Worm (Caenorhabditis elegans) whole organism, young adult: Measurements from ENCODE around the gene glb-2.

Experiments used
- B0035.1 ChIP-seq: sonication (generic microtip); optimal IDR thresholded peaks from 2 replicates; lab custom pipeline; 2016; ENCODE audit warnings: missing genetic modification characterization, mild to moderate bottlenecking, missing compliant biosample characterization, missing genotype, missing genetic modification reagents
- B0261.1 ChIP-seq: sonication (generic microtip); optimal IDR thresholded peaks from 2 replicates; lab custom pipeline; 2016; ENCODE audit warnings: mild to moderate bottlenecking, missing genetic modification characterization, moderate library complexity, missing compliant biosample characterization
- F23B12.7 ChIP-seq: sonication (generic microtip); optimal IDR thresholded peaks from 2 replicates; lab custom pipeline; 2017; ENCODE audit warnings: missing genetic modification characterization, mild to moderate bottlenecking, missing compliant biosample characterization, antibody characterized with exemption, moderate library complexity; ENCODE audit not compliant: insufficient read depth
- F49E8.2 ChIP-seq: sonication (generic microtip); optimal IDR thresholded peaks from 3 replicates; lab custom pipeline; 2017; ENCODE audit warnings: missing genetic modification characterization, mild to moderate bottlenecking, missing compliant biosample characterization, antibody characterized with exemption, moderate library complexity; ENCODE audit not compliant: insufficient read depth
- F57A8.1 ChIP-seq: fragments of 200-800 bp; sonication (Bioruptor generic); optimal IDR thresholded peaks from 2 replicates; lab custom pipeline; 2018; ENCODE audit warnings: mild to moderate bottlenecking, missing genetic modification characterization, moderate library complexity, missing compliant biosample characterization
- F57C9.4 ChIP-seq: sonication (generic microtip); optimal IDR thresholded peaks from 2 replicates; lab custom pipeline; 2017; ENCODE audit warnings: mild to moderate bottlenecking, missing genetic modification characterization, missing compliant biosample characterization
- K12H6.12 ChIP-seq: fragments of 200-800 bp; sonication (Bioruptor generic); optimal IDR thresholded peaks from 2 replicates; lab custom pipeline; 2018; ENCODE audit warnings: mild to moderate bottlenecking, missing genetic modification characterization, missing compliant biosample characterization
- Y53F4B.3 ChIP-seq: fragments of 200-800 bp; sonication (Bioruptor generic); IDR thresholded peaks from 2 replicates; pipeline ENCODE4 v1.3.6; 2022; ENCODE audit warnings: missing genetic modification reagents, missing genetic modification characterization, missing compliant biosample characterization
- Y56A3A.18 ChIP-seq: fragments of 200-800 bp; sonication (Bioruptor generic); IDR thresholded peaks from 2 replicates; pipeline ENCODE4 v1.3.6; 2022; ENCODE audit warnings: missing genetic modification reagents, missing genetic modification characterization, missing compliant biosample characterization
- Y67H2A.10 ChIP-seq: fragments of 200-800 bp; sonication (Bioruptor generic); conservative IDR thresholded peaks from 2 replicates; pipeline ENCODE4 v1.3.6; 2022; ENCODE audit warnings: missing genetic modification reagents, missing genetic modification characterization, missing compliant biosample characterization
- Y95B8A.8 ChIP-seq: fragments of 200-800 bp; sonication (Bioruptor generic); IDR thresholded peaks from 2 replicates; pipeline ENCODE4 v1.3.6; 2022; ENCODE audit warnings: missing genetic modification reagents, missing genetic modification characterization, missing compliant biosample characterization
- attf-3 ChIP-seq: fragments of 200-800 bp; sonication (Bioruptor generic); conservative IDR thresholded peaks from 2 replicates; pipeline ENCODE4 v1.3.6; 2022; ENCODE audit warnings: missing genetic modification reagents, missing genetic modification characterization, missing compliant biosample characterization
- attf-5 ChIP-seq: fragments of 200-800 bp; sonication (Bioruptor generic); optimal IDR thresholded peaks from 2 replicates; lab custom pipeline; 2018; ENCODE audit warnings: mild to moderate bottlenecking, missing genetic modification characterization, missing compliant biosample characterization
- ccch-3 ChIP-seq: fragments of 200-800 bp; sonication (Bioruptor generic); optimal IDR thresholded peaks from 2 replicates; lab custom pipeline; 2018; ENCODE audit warnings: mild to moderate bottlenecking, missing genetic modification characterization, missing compliant biosample characterization
- cebp-1 ChIP-seq, 2 experiments: fragments of 200-800 bp in 1 of 2; sonication (Bioruptor generic) in 1 of 2; sonication (generic microtip) in 1 of 2; IDR thresholded peaks in 1 of 2; optimal IDR thresholded peaks in 1 of 2; 2 replicates each; pipeline versions ENCODE4 v1.3.6 to Lab custom; 2017 to 2022; ENCODE audit warnings: missing compliant biosample characterization in 2 of 2, missing genetic modification characterization in 2 of 2, mild to moderate bottlenecking in 1 of 2, missing genetic modification reagents in 1 of 2, moderate library complexity in 1 of 2
- ceh-100 ChIP-seq: fragments of 200-800 bp; sonication (Bioruptor generic); IDR thresholded peaks from 2 replicates; pipeline ENCODE4 v1.3.6; 2022; ENCODE audit warnings: missing genetic modification reagents, missing genetic modification characterization, missing compliant biosample characterization
- ceh-27 ChIP-seq: fragments of 200-800 bp; sonication (Bioruptor generic); optimal IDR thresholded peaks from 2 replicates; lab custom pipeline; 2018; ENCODE audit warnings: mild to moderate bottlenecking, missing genetic modification characterization, moderate library complexity, missing compliant biosample characterization
- dox-1 ChIP-seq: fragments of 200-800 bp; sonication (Bioruptor generic); IDR thresholded peaks from 2 replicates; pipeline ENCODE4 v1.3.6; 2022; ENCODE audit warnings: missing genetic modification reagents, missing genetic modification characterization, missing compliant biosample characterization
- dpff-1 ChIP-seq: sonication (generic microtip); optimal IDR thresholded peaks from 2 replicates; lab custom pipeline; 2017; ENCODE audit warnings: mild to moderate bottlenecking, missing genetic modification characterization, missing compliant biosample characterization
- dpl-1 ChIP-seq: fragments of 150-350 bp; optimal IDR thresholded peaks from 2 replicates; lab custom pipeline; 2014; ENCODE audit warnings: missing biosample characterization, missing genetic modification reagents, missing genetic modification characterization
- efl-1 ChIP-seq: fragments of 150-350 bp; optimal IDR thresholded peaks from 2 replicates; lab custom pipeline; 2014; ENCODE audit warnings: missing biosample characterization, missing genetic modification reagents, missing genetic modification characterization
- egl-44 ChIP-seq: fragments of 200-800 bp; sonication (Bioruptor generic); IDR thresholded peaks from 2 replicates; pipeline ENCODE4 v1.3.6; 2022; ENCODE audit warnings: missing genetic modification reagents, missing genetic modification characterization, missing compliant biosample characterization
- gei-17 ChIP-seq: fragments of 200-800 bp; sonication (Bioruptor generic); optimal IDR thresholded peaks from 2 replicates; lab custom pipeline; 2018; ENCODE audit warnings: mild to moderate bottlenecking, missing genetic modification characterization, missing compliant biosample characterization
- let-526 ChIP-seq: fragments of 200-800 bp; sonication (Bioruptor generic); IDR thresholded peaks from 2 replicates; pipeline ENCODE4 v1.3.6; 2022; ENCODE audit warnings: missing genetic modification reagents, missing genetic modification characterization, missing compliant biosample characterization
- lin-40 ChIP-seq: sonication (generic microtip); optimal IDR thresholded peaks from 2 replicates; lab custom pipeline; 2016; ENCODE audit warnings: missing genetic modification characterization, mild to moderate bottlenecking, missing compliant biosample characterization, missing genotype, missing genetic modification reagents
- lin-54 ChIP-seq: fragments of 200-800 bp; sonication (Bioruptor generic); optimal IDR thresholded peaks from 2 replicates; lab custom pipeline; 2018; ENCODE audit warnings: mild to moderate bottlenecking, missing genetic modification characterization, missing compliant biosample characterization
- lsy-27 ChIP-seq: sonication (generic microtip); optimal IDR thresholded peaks from 2 replicates; lab custom pipeline; 2017; ENCODE audit warnings: missing genetic modification characterization, mild to moderate bottlenecking, missing compliant biosample characterization, antibody characterized with exemption, missing genotype, borderline replicate concordance; ENCODE audit not compliant: insufficient read depth
- madf-10 ChIP-seq: sonication (generic microtip); optimal IDR thresholded peaks from 2 replicates; lab custom pipeline; 2016; ENCODE audit warnings: mild to moderate bottlenecking, missing genetic modification characterization, missing compliant biosample characterization
- madf-6 ChIP-seq: fragments of 200-800 bp; sonication (Bioruptor generic); IDR thresholded peaks from 2 replicates; pipeline ENCODE4 v1.3.6; 2022; ENCODE audit warnings: missing genetic modification reagents, missing genetic modification characterization, missing compliant biosample characterization
- madf-8 ChIP-seq: fragments of 200-800 bp; sonication (Bioruptor generic); conservative IDR thresholded peaks from 2 replicates; pipeline ENCODE4 v1.3.6; 2022; ENCODE audit warnings: missing genetic modification reagents, missing genetic modification characterization, missing compliant biosample characterization
- mcd-1 ChIP-seq: fragments of 200-800 bp; sonication (Bioruptor generic); IDR thresholded peaks from 2 replicates; pipeline ENCODE4 v1.3.6; 2022; ENCODE audit warnings: missing genetic modification reagents, missing genetic modification characterization, missing compliant biosample characterization
- nfya-1 ChIP-seq: sonication (generic microtip); optimal IDR thresholded peaks from 2 replicates; lab custom pipeline; 2017; ENCODE audit warnings: antibody characterized with exemption, missing compliant biosample characterization, missing genetic modification characterization, borderline replicate concordance; ENCODE audit not compliant: insufficient read depth
- nhr-120 ChIP-seq: fragments of 200-800 bp; sonication (Bioruptor generic); IDR thresholded peaks from 2 replicates; pipeline ENCODE4 v1.3.6; 2022; ENCODE audit warnings: missing genetic modification characterization, missing compliant biosample characterization
- nhr-179 ChIP-seq: sonication (generic microtip); optimal IDR thresholded peaks from 2 replicates; lab custom pipeline; 2016; ENCODE audit warnings: mild to moderate bottlenecking, missing genetic modification characterization, missing compliant biosample characterization
- nhr-80 ChIP-seq: sonication (generic microtip); optimal IDR thresholded peaks from 2 replicates; lab custom pipeline; 2016; ENCODE audit warnings: missing genetic modification characterization, missing compliant biosample characterization
- nhr-90 ChIP-seq: sonication (generic microtip); optimal IDR thresholded peaks from 2 replicates; lab custom pipeline; 2016; ENCODE audit warnings: missing genotype, mild to moderate bottlenecking, missing genetic modification characterization, missing compliant biosample characterization
- rec-8 ChIP-seq, 2 experiments: sonication (generic microtip); optimal IDR thresholded peaks; 2 replicates each; lab custom pipeline; 2016; ENCODE audit warnings: mild to moderate bottlenecking in 2 of 2, missing genetic modification characterization in 2 of 2, missing genetic modification reagents in 2 of 2, missing genotype in 2 of 2, missing biosample characterization in 1 of 2, missing compliant biosample characterization in 1 of 2, moderate library complexity in 1 of 2
- snpc-3.4 ChIP-seq: sonication (generic microtip); optimal IDR thresholded peaks from 2 replicates; lab custom pipeline; 2017; ENCODE audit warnings: missing genetic modification characterization, mild to moderate bottlenecking, missing compliant biosample characterization, antibody characterized with exemption, moderate library complexity, missing genotype, missing genetic modification reagents
- tbp1 ChIP-seq: fragments of 200-800 bp; sonication (Bioruptor generic); optimal IDR thresholded peaks from 2 replicates; lab custom pipeline; 2018; ENCODE audit warnings: mild to moderate bottlenecking, missing genetic modification characterization, missing compliant biosample characterization
- tlf-1 ChIP-seq: fragments of 200-800 bp; sonication (Bioruptor generic); optimal IDR thresholded peaks from 2 replicates; lab custom pipeline; 2018; ENCODE audit warnings: mild to moderate bottlenecking, missing genetic modification characterization, missing compliant biosample characterization
- unc-130 ChIP-seq: sonication (generic microtip); optimal IDR thresholded peaks from 2 replicates; lab custom pipeline; 2016; ENCODE audit warnings: missing genetic modification reagents, missing genetic modification characterization, missing compliant biosample characterization
- xnd-1 ChIP-seq: sonication (generic microtip); optimal IDR thresholded peaks from 2 replicates; lab custom pipeline; 2016; ENCODE audit warnings: missing genotype, missing genetic modification reagents, missing genetic modification characterization, missing compliant biosample characterization
- zfh-2 ChIP-seq: fragments of 200-800 bp; sonication (Bioruptor generic); conservative IDR thresholded peaks from 2 replicates; pipeline ENCODE4 v1.3.6; 2022; ENCODE audit warnings: missing genetic modification reagents, missing genetic modification characterization, missing compliant biosample characterization
- ztf-18 ChIP-seq: sonication (generic microtip); optimal IDR thresholded peaks from 2 replicates; lab custom pipeline; 2016; ENCODE audit warnings: missing genotype, mild to moderate bottlenecking, missing genetic modification characterization, missing compliant biosample characterization
- ztf-6 ChIP-seq: fragments of 200-800 bp; sonication (Bioruptor generic); IDR thresholded peaks from 2 replicates; pipeline ENCODE4 v1.3.6; 2022; ENCODE audit warnings: missing genetic modification reagents, missing genetic modification characterization, missing compliant biosample characterization

The glb-2 gene

DNA sequence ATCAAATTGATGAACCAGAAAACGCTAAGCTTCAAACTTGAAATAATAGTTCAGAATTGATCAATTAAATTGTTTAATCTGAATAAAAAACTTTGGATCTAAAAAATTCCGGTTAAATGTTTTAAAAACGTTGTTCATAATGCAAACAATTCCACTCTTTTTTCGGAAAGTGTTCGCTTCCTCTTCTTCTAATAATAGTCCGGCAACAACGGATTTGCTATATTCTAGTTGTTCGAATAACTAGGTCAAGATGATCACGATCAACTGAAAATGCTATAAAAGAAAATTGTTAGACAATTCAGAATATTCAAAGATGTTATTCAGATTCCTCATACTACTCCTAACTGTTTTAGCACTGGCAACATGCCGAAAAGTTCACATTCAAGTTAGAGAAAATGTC is 32.1 kb downstream of the glb-2 start, which contains the start of gene D2024.4 (continued):
- TF ChIP-seq F49E8.2 (tag; lab: Kevin White, UChicago) (no peak), Y67H2A.10 (GFP tag; lab: Robert Waterston, UW) (no peak), nfya-1 (tag; lab: Kevin White, UChicago) (no peak), ztf-6 (GFP tag; lab: Robert Waterston, UW) (no peak), xnd-1 (tag; lab: Kevin White, UChicago) (no peak)

DNA sequence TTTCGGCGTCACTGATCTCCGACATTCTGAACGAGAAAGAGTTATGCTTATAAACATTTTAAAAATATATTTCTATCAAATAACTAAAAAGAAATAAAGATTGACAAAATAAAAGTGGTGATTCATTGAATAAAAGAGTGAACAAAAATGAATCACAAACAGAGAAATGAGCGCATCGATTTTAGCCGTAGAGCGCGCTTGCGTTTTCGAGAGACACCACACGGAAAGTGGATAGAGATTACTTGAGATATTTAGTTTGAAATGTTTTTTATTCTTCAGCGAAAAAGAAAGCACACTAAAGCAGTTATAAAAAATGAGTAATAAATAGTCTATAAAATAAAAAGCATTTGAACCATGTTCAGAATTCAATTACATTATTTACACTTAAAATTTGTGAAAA is 32.8 kb downstream of the glb-2 start, which contains the start of gene cap-1:
Gene cap-1, minus strand, starts transcription at position 26 of the 400 bp plus-strand sequence.
- TF ChIP-seq egl-44 (GFP tag; lab: Robert Waterston, UW) (no peak), F57A8.1 (GFP tag; lab: Kevin White, UChicago) (no peak), madf-8 (GFP tag; lab: Robert Waterston, UW) (no peak), Y56A3A.18 (no peak), nhr-179 (tag; lab: Kevin White, UChicago) (no peak), ceh-100 (peak; percentile 93), F23B12.7 (tag; lab: Kevin White, UChicago) (peak; percentile 92), K12H6.12 (peak; percentile 0), mcd-1 (peak; percentile 88), F57C9.4 (tag; lab: Kevin White, UChicago) (no peak), nhr-80 (tag; lab: Kevin White, UChicago) (peak; percentile 56), tlf-1 (GFP tag; lab: Kevin White, UChicago) (no peak), lin-40 (tag; lab: Kevin White, UChicago) (peak; percentile 3), B0035.1 (no peak), dox-1 (GFP tag; lab: Robert Waterston, UW) (peak; percentile 67), nhr-90 (tag; lab: Kevin White, UChicago) (no peak), cebp-1 (GFP tag; IDR thresholded peaks at IDR 0.05; lab: Robert Waterston, UW) (no peak), cebp-1 (tag; optimal IDR thresholded peaks at IDR 0.05; lab: Kevin White, UChicago) (peak; percentile 22), ccch-3 (GFP tag; lab: Kevin White, UChicago) (no peak), let-526 (GFP tag; lab: Robert Waterston, UW) (no peak), madf-10 (tag; lab: Kevin White, UChicago) (peak; percentile 8), gei-17 (GFP tag; lab: Kevin White, UChicago) (no peak), dpl-1 (peak; percentile 13), ztf-18 (peak; percentile 32), Y95B8A.8 (no peak), lsy-27 (no peak), snpc-3.4 (tag; lab: Kevin White, UChicago) (peak; percentile 52), lin-54 (GFP tag; lab: Kevin White, UChicago) (peak; percentile 36), nhr-120 (GFP tag; lab: Robert Waterston, UW) (no peak), B0261.1 (tag; lab: Kevin White, UChicago) (no peak), ceh-27 (GFP tag; lab: Kevin White, UChicago) (peak; percentile 41), Y67H2A.10 (GFP tag; lab: Robert Waterston, UW) (no peak), unc-130 (GFP tag; lab: Kevin White, UChicago) (peak; percentile 19), efl-1 (peak; percentile 11), tbp1 (GFP tag; lab: Kevin White, UChicago) (peak; percentile 29), rec-8 (tag; optimal IDR thresholded peaks at IDR 0.05; lab: Kevin White, UChicago) (no peak), Y53F4B.3 (no peak), attf-5 (GFP tag; lab: Kevin White, UChicago) (peak; percentile 83), dpff-1 (tag; lab: Kevin White, UChicago) (no peak), madf-6 (GFP tag; lab: Robert Waterston, UW) (no peak), zfh-2 (no peak), attf-3 (GFP tag; lab: Robert Waterston, UW) (peak; percentile 38; the same call in 1 of the 2 replicates)
